Worm (Caenorhabditis elegans) whole organism, young adult: ENCODE results near the gene arrd-25.

Source experiments
- D2030.7 ChIP-seq: fragments of 200-800 bp; sonication (Bioruptor generic); IDR thresholded peaks from 2 replicates; pipeline ENCODE4 v1.3.6; 2022; ENCODE audit warnings: missing genetic modification reagents, missing genetic modification characterization, missing compliant biosample characterization
- F33H1.4 ChIP-seq: fragments of 200-800 bp; sonication (Bioruptor generic); IDR thresholded peaks from 2 replicates; pipeline ENCODE4 v1.3.6; 2022; ENCODE audit warnings: missing genetic modification reagents, missing genetic modification characterization, missing compliant biosample characterization
- K12H6.12 ChIP-seq: fragments of 200-800 bp; sonication (Bioruptor generic); optimal IDR thresholded peaks from 2 replicates; lab custom pipeline; 2018; ENCODE audit warnings: mild to moderate bottlenecking, missing genetic modification characterization, missing compliant biosample characterization
- Y53G8AR.9 ChIP-seq: fragments of 200-800 bp; sonication (Bioruptor generic); conservative IDR thresholded peaks from 2 replicates; pipeline ENCODE4 v1.3.6; 2022; ENCODE audit warnings: missing genetic modification reagents, missing genetic modification characterization, missing compliant biosample characterization
- attf-5 ChIP-seq: fragments of 200-800 bp; sonication (Bioruptor generic); optimal IDR thresholded peaks from 2 replicates; lab custom pipeline; 2018; ENCODE audit warnings: mild to moderate bottlenecking, missing genetic modification characterization, missing compliant biosample characterization
- lsy-27 ChIP-seq: sonication (generic microtip); optimal IDR thresholded peaks from 2 replicates; lab custom pipeline; 2017; ENCODE audit warnings: missing genetic modification characterization, mild to moderate bottlenecking, missing compliant biosample characterization, antibody characterized with exemption, missing genotype, borderline replicate concordance; ENCODE audit not compliant: insufficient read depth
- madf-10 ChIP-seq: sonication (generic microtip); optimal IDR thresholded peaks from 2 replicates; lab custom pipeline; 2016; ENCODE audit warnings: mild to moderate bottlenecking, missing genetic modification characterization, missing compliant biosample characterization
- madf-6 ChIP-seq: fragments of 200-800 bp; sonication (Bioruptor generic); IDR thresholded peaks from 2 replicates; pipeline ENCODE4 v1.3.6; 2022; ENCODE audit warnings: missing genetic modification reagents, missing genetic modification characterization, missing compliant biosample characterization
- nhr-120 ChIP-seq: fragments of 200-800 bp; sonication (Bioruptor generic); IDR thresholded peaks from 2 replicates; pipeline ENCODE4 v1.3.6; 2022; ENCODE audit warnings: missing genetic modification characterization, missing compliant biosample characterization
- snpc-4 ChIP-seq, 5 experiments: fragments of 150-350 bp in 1 of 5; sonication (generic microtip) in 4 of 5; optimal IDR thresholded peaks; 2 replicates each; lab custom pipeline; 2014 to 2018; ENCODE audit warnings: missing genetic modification characterization in 5 of 5, missing biosample characterization in 3 of 5, antibody characterized with exemption in 2 of 5, mild to moderate bottlenecking in 2 of 5, missing compliant biosample characterization in 2 of 5, missing genotype in 2 of 5, moderate library complexity in 2 of 5, missing genetic modification reagents in 1 of 5

- TF ChIP-seq F33H1.4 (GFP tag; lab: Robert Waterston, UW) (no peak), madf-10 (tag; lab: Kevin White, UChicago) (no peak), madf-6 (GFP tag; lab: Robert Waterston, UW) (no peak), snpc-4 (GFP tag; optimal IDR thresholded peaks at IDR 0.05; lab: Kevin White, UChicago) (no peak), snpc-4 (tag; optimal IDR thresholded peaks at IDR 0.05; lab: Kevin White, UChicago) (no peak), nhr-120 (GFP tag; lab: Robert Waterston, UW) (no peak), Y53G8AR.9 (GFP tag; lab: Robert Waterston, UW) (no peak), D2030.7 (GFP tag; lab: Robert Waterston, UW) (no peak), lsy-27 (tag; lab: Kevin White, UChicago) (no peak), attf-5 (no peak), K12H6.12 (tag; lab: Kevin White, UChicago) (no peak)
These were observed 3.1 kb upstream of the arrd-25 start for ce11 chrX:14030524-14030923.
